Fruit fly (Drosophila melanogaster) Kc167 (cell line): ENCODE data around the gene Sp7.

Experiments used
- Myc ChIP-seq: fragments of >200 bp; optimal IDR thresholded peaks from 2 replicates; lab custom pipeline; 2017; ENCODE audit warnings: missing external identifiers
- ttk ChIP-seq: sonication (Bioruptor generic); optimal IDR thresholded peaks from 2 replicates; lab custom pipeline; 2017; ENCODE audit warnings: missing external identifiers

DNA sequence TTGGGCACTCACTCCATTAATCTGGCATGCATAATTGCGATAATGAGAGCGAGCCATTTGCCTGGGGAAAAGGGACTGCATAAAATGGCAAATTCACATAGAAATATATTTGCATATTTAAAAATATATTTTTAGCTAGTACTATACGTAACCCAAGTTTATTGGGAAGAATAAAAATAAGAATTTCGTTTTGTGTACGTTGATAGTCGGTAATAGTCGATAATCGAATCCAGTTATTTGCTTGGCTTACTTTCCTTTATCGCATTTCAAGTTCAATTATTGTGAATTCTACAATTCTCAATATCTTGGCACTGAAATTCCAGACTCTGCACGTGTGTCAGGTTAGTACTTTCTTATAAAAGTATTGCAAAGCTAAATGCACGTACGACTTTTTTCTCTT, 43.1 kb downstream of the Sp7 start, which contains the start of gene CG3014:
- TF ChIP-seq ttk (no peak), Myc (lab: Kevin White, UChicago) (no peak)
